Comparison of ENCODE assay signal across 2 fruit fly cellular contexts in genomic region chr2L:6087685-6088084, dm6.
A peak's percentile ranks its signal among the peaks of the same experiment; 100 is the strongest.
TF ChIP-seq lines count a peak whose summit lies in the region.

No protein-coding gene starts in this region.

- no peak for TF ChIP-seq CTCF in whole organism, embryonic (GFP tag; optimal IDR thresholded peaks at IDR 0.05; lab: Kevin White, UChicago)

TF ChIP-seq in whole organism, embryonic, 481 proteins besides CTCF, POLR2A, EP300 and RAD21:
- TF ChIP-seq tgo (GFP tag; IDR thresholded peaks at IDR 0.05; lab: Robert Waterston, UW): no peak
- no peak for TF ChIP-seq CG42726 (GFP tag; IDR thresholded peaks at IDR 0.05; lab: Robert Waterston, UW; ENCODE audit: partially characterized antibody)
- TF ChIP-seq otp (GFP tag; IDR thresholded peaks at IDR 0.05; lab: Robert Waterston, UW): no peak
- TF ChIP-seq stwl (tag; optimal IDR thresholded peaks at IDR 0.05; lab: Kevin White, UChicago): no peak
- no peak for TF ChIP-seq CG11456 (GFP tag; IDR thresholded peaks at IDR 0.05; lab: Robert Waterston, UW)
- no peak for TF ChIP-seq CG18619 (GFP tag; optimal IDR thresholded peaks at IDR 0.05; lab: Kevin White, UChicago)
- TF ChIP-seq hkb (optimal IDR thresholded peaks at IDR 0.05; lab: Kevin White, UChicago): peak; percentile 4
- no peak for TF ChIP-seq hkb (GFP tag; IDR thresholded peaks at IDR 0.05; lab: Robert Waterston, UW)
- TF ChIP-seq ham (GFP tag; IDR thresholded peaks at IDR 0.05; lab: Robert Waterston, UW): no peak
- peak; percentile 44 for TF ChIP-seq grn (GFP tag; optimal IDR thresholded peaks at IDR 0.05; lab: Kevin White, UChicago)
- no peak for TF ChIP-seq CG4282 (GFP tag; optimal IDR thresholded peaks at IDR 0.05; lab: Kevin White, UChicago)
- no peak for TF ChIP-seq chn (GFP tag; optimal IDR thresholded peaks at IDR 0.05; lab: Kevin White, UChicago)
- no peak for TF ChIP-seq Mes4 (GFP tag; optimal IDR thresholded peaks at IDR 0.05; lab: Kevin White, UChicago)
- no peak for TF ChIP-seq Atf6 (GFP tag; IDR thresholded peaks at IDR 0.05; lab: Robert Waterston, UW)
- no peak for TF ChIP-seq fd3F (GFP tag; optimal IDR thresholded peaks at IDR 0.05; lab: Kevin White, UChicago)
- TF ChIP-seq CG12071 (GFP tag; optimal IDR thresholded peaks at IDR 0.05; lab: Kevin White, UChicago): no peak
- no peak for TF ChIP-seq Atf-2 (GFP tag; optimal IDR thresholded peaks at IDR 0.05; lab: Kevin White, UChicago)
- no peak for TF ChIP-seq h (optimal IDR thresholded peaks at IDR 0.05; lab: Kevin White, UChicago)
- no peak for TF ChIP-seq org-1 (GFP tag; optimal IDR thresholded peaks at IDR 0.05; lab: Kevin White, UChicago)

TF ChIP-seq in whole organism, wandering third instar larva, 38 proteins besides CTCF, POLR2A, EP300 and RAD21:
- no peak for TF ChIP-seq usp (GFP tag; optimal IDR thresholded peaks at IDR 0.05; lab: Kevin White, UChicago)
- TF ChIP-seq Hr83 (GFP tag; optimal IDR thresholded peaks at IDR 0.05; lab: Kevin White, UChicago; ENCODE audit: poor library complexity, severe bottlenecking): peak; percentile 64
- peak; percentile 26 for TF ChIP-seq jim (GFP tag; optimal IDR thresholded peaks at IDR 0.05; lab: Kevin White, UChicago)
- TF ChIP-seq Rel (GFP tag; optimal IDR thresholded peaks at IDR 0.05; lab: Kevin White, UChicago): no peak
- peak; percentile 88 for TF ChIP-seq Rel (tag; optimal IDR thresholded peaks at IDR 0.05; lab: Kevin White, UChicago)
- peak; percentile 12 for TF ChIP-seq br (GFP tag; optimal IDR thresholded peaks at IDR 0.05; lab: Kevin White, UChicago)
- TF ChIP-seq Dif (GFP tag; optimal IDR thresholded peaks at IDR 0.05; lab: Kevin White, UChicago; ENCODE audit: partially characterized antibody): peak; percentile 24
- TF ChIP-seq dsf (GFP tag; optimal IDR thresholded peaks at IDR 0.05; lab: Kevin White, UChicago; ENCODE audit: borderline replicate concordance): no peak
- TF ChIP-seq sv (GFP tag; optimal IDR thresholded peaks at IDR 0.05; lab: Kevin White, UChicago): no peak
- TF ChIP-seq Sp1 (GFP tag; optimal IDR thresholded peaks at IDR 0.05; lab: Kevin White, UChicago): peak; percentile 18

Comparison
In these comparisons a context has a peak if more than half of its experiments do, and no peak if none do; other contexts are left out.
1. Of the 10 proteins assayed by ChIP-seq in both whole organism, embryonic and whole organism, wandering third instar larva: peak only in whole organism, embryonic: none; only in whole organism, wandering third instar larva: br; in both: none; in neither: 9.